Fruit fly (Drosophila melanogaster): ENCODE results near the gene Nop56.

The Nop56 gene

dm6 chr3R:22421618-22422017, 750 bp upstream of the Nop56 start (continued):
- peak; percentile 18 for TF ChIP-seq fu2 (GFP tag; optimal IDR thresholded peaks at IDR 0.05)
- TF ChIP-seq rib (GFP tag; IDR thresholded peaks at IDR 0.05): peak; percentile 62; the same call in 1 of the 2 replicates
- peak; percentile 79 for TF ChIP-seq CG32772 (GFP tag; IDR thresholded peaks at IDR 0.05)
- TF ChIP-seq NK7.1 (GFP tag; optimal IDR thresholded peaks at IDR 0.05): peak; percentile 46
- peak; percentile 51 for TF ChIP-seq tap (tag; optimal IDR thresholded peaks at IDR 0.05)
- TF ChIP-seq dpn (GFP tag; optimal IDR thresholded peaks at IDR 0.05): peak; percentile 65 to 81
- no peak for TF ChIP-seq Optix (GFP tag; IDR thresholded peaks at IDR 0.05)
- peak; percentile 73; the same call in 2 of the 3 replicates for TF ChIP-seq gce (GFP tag; IDR thresholded peaks at IDR 0.05)
- no peak for TF ChIP-seq CG16779 (GFP tag; IDR thresholded peaks at IDR 0.05)
- no peak for TF ChIP-seq inv (GFP tag; IDR thresholded peaks at IDR 0.05; ENCODE audit: partially characterized antibody)
- TF ChIP-seq lov (optimal IDR thresholded peaks at IDR 0.05): no peak
- no peak for TF ChIP-seq lov (GFP tag; IDR thresholded peaks at IDR 0.05)
- TF ChIP-seq sna (GFP tag; IDR thresholded peaks at IDR 0.05; ENCODE audit: partially characterized antibody): no peak
- TF ChIP-seq yki (optimal IDR thresholded peaks at IDR 0.05): no peak
- TF ChIP-seq CG3281 (GFP tag; optimal IDR thresholded peaks at IDR 0.05): peak; percentile 48
- no peak for TF ChIP-seq Myb (GFP tag; optimal IDR thresholded peaks at IDR 0.05)
- TF ChIP-seq CG1792 (GFP tag; optimal IDR thresholded peaks at IDR 0.05): peak; percentile 27
- peak; percentile 48 for TF ChIP-seq CG6813 (GFP tag; optimal IDR thresholded peaks at IDR 0.05)
- TF ChIP-seq Dfd (GFP tag; optimal IDR thresholded peaks at IDR 0.05): no peak
- TF ChIP-seq Eip74EF (GFP tag; optimal IDR thresholded peaks at IDR 0.05): peak in 1 of 2 experiments; percentile 40
- no peak for TF ChIP-seq gfzf (GFP tag; optimal IDR thresholded peaks at IDR 0.05)
- no peak for TF ChIP-seq CG2875 (GFP tag; optimal IDR thresholded peaks at IDR 0.05)
- 0 out of 3 replicates have a peak, but pooled peaks have one; percentile 46 for TF ChIP-seq CG7357 (GFP tag; IDR thresholded peaks at IDR 0.05)
- TF ChIP-seq CG30403 (GFP tag; optimal IDR thresholded peaks at IDR 0.05): peak; percentile 62
- no peak for TF ChIP-seq CG30431 (GFP tag; optimal IDR thresholded peaks at IDR 0.05)
- peak; percentile 64 for TF ChIP-seq onecut (GFP tag; IDR thresholded peaks at IDR 0.05)
- peak; percentile 17 for TF ChIP-seq Nf-YB (GFP tag; optimal IDR thresholded peaks at IDR 0.05)
- no peak for TF ChIP-seq en (GFP tag; optimal IDR thresholded peaks at IDR 0.05)
- TF ChIP-seq Taf1 (GFP tag; IDR thresholded peaks at IDR 0.05): peak; percentile 60; the same call in 1 of the 2 replicates
- TF ChIP-seq CG14441 (GFP tag; IDR thresholded peaks at IDR 0.05): peak; percentile 87
- TF ChIP-seq fd102C (GFP tag; optimal IDR thresholded peaks at IDR 0.05): no peak
- TF ChIP-seq ato (GFP tag; IDR thresholded peaks at IDR 0.05; ENCODE audit: partially characterized antibody): no peak
- no peak for TF ChIP-seq shn (GFP tag; optimal IDR thresholded peaks at IDR 0.05)
- peak; percentile 21; the same call in 1 of the 2 replicates for TF ChIP-seq CG4404 (GFP tag; IDR thresholded peaks at IDR 0.05)
- TF ChIP-seq sim (GFP tag; IDR thresholded peaks at IDR 0.05): no peak
- peak; percentile 39; the same call in 1 of the 2 replicates for TF ChIP-seq dati (GFP tag; IDR thresholded peaks at IDR 0.05)
- peak; percentile 5 for TF ChIP-seq Side (GFP tag; optimal IDR thresholded peaks at IDR 0.05)
- no peak for TF ChIP-seq Sox102F (GFP tag; optimal IDR thresholded peaks at IDR 0.05)
- no peak for TF ChIP-seq CG17568 (GFP tag; optimal IDR thresholded peaks at IDR 0.05)
- no peak for TF ChIP-seq CG1603 (tag; optimal IDR thresholded peaks at IDR 0.05)
- peak; percentile 90 for TF ChIP-seq vvl (GFP tag; IDR thresholded peaks at IDR 0.05)
- TF ChIP-seq Lpt (GFP tag; optimal IDR thresholded peaks at IDR 0.05): no peak
- TF ChIP-seq CG13894 (tag; optimal IDR thresholded peaks at IDR 0.05): no peak
- no peak for TF ChIP-seq chinmo (GFP tag; IDR thresholded peaks at IDR 0.05; ENCODE audit: partially characterized antibody)
- peak; percentile 27 for TF ChIP-seq sima (GFP tag; optimal IDR thresholded peaks at IDR 0.05)
- peak; percentile 80 for TF ChIP-seq ci (GFP tag; IDR thresholded peaks at IDR 0.05)
- TF ChIP-seq exex (tag; optimal IDR thresholded peaks at IDR 0.05): no peak
- TF ChIP-seq CG17359 (tag; optimal IDR thresholded peaks at IDR 0.05): peak; percentile 65
- TF ChIP-seq Fer1 (GFP tag; optimal IDR thresholded peaks at IDR 0.05): peak; percentile 63
- TF ChIP-seq CG12769 (tag; optimal IDR thresholded peaks at IDR 0.05): no peak
- TF ChIP-seq Kr (GFP tag; optimal IDR thresholded peaks at IDR 0.05): no peak

All from whole organism, embryonic.